Fruit fly (Drosophila melanogaster): Measurements from ENCODE around the gene Kaz.

- TF ChIP-seq CG17829 (tag; optimal IDR thresholded peaks at IDR 0.05) (no peak), CG10209 (GFP tag; optimal IDR thresholded peaks at IDR 0.05) (no peak), salm (tag; optimal IDR thresholded peaks at IDR 0.05) (no peak), NC2β (GFP tag; optimal IDR thresholded peaks at IDR 0.05) (no peak), CG8924 (tag; optimal IDR thresholded peaks at IDR 0.05) (no peak), pfk (GFP tag; optimal IDR thresholded peaks at IDR 0.05) (no peak), HLH4C (GFP tag; IDR thresholded peaks at IDR 0.05; ENCODE audit: partially characterized antibody) (no peak), Doc3 (GFP tag; IDR thresholded peaks at IDR 0.05; ENCODE audit: partially characterized antibody) (no peak)
These were observed 30.6 kb upstream of the Kaz start, which contains the start of gene CG13639 for dm6 chr3R:24860316-24860826.

Measured in whole organism, embryonic.